Fruit fly (Drosophila melanogaster) whole organism, embryonic: ENCODE data around the gene CG3902.

ENCODE experiments used
- Bgb ChIP-seq: fragments of 200-800 bp; sonication (Bioruptor generic); IDR thresholded peaks from 2 replicates; pipeline ENCODE4 v1.3.6; 2022; ENCODE audit warnings: missing biosample characterization, missing genetic modification characterization; ENCODE audit not compliant: partially characterized antibody
- CG10321 ChIP-seq: fragments of 200-800 bp; sonication (Bioruptor generic); IDR thresholded peaks from 2 replicates; pipeline ENCODE4 v1.3.6; 2022; ENCODE audit warnings: missing biosample characterization, missing genetic modification characterization
- CG10979 ChIP-seq: fragments of 200-800 bp; sonication (Bioruptor generic); optimal IDR thresholded peaks from 2 replicates; lab custom pipeline; 2018; ENCODE audit warnings: missing biosample characterization, mild to moderate bottlenecking, missing genetic modification characterization, moderate library complexity
- CG13123 ChIP-seq: fragments of 200-800 bp; sonication (Bioruptor generic); optimal IDR thresholded peaks from 2 replicates; lab custom pipeline; 2016; ENCODE audit warnings: missing biosample characterization, missing genetic modification characterization
- CG15269 ChIP-seq: fragments of 200-800 bp; sonication (Bioruptor generic); optimal IDR thresholded peaks from 2 replicates; lab custom pipeline; 2018; ENCODE audit warnings: missing biosample characterization, mild to moderate bottlenecking, missing genetic modification characterization, moderate library complexity
- CG15479 ChIP-seq: fragments of 200-800 bp; sonication (Bioruptor generic); optimal IDR thresholded peaks from 3 replicates; lab custom pipeline; 2019; ENCODE audit warnings: missing biosample characterization, mild to moderate bottlenecking, missing genetic modification characterization, moderate library complexity
- CG15696 ChIP-seq: fragments of 200-800 bp; sonication (Bioruptor generic); optimal IDR thresholded peaks from 2 replicates; lab custom pipeline; 2019; ENCODE audit warnings: missing biosample characterization, mild to moderate bottlenecking, missing genetic modification characterization, moderate library complexity
- CG1602 ChIP-seq: fragments of 200-800 bp; sonication (Bioruptor generic); optimal IDR thresholded peaks from 3 replicates; lab custom pipeline; 2016; ENCODE audit warnings: missing biosample characterization, missing genetic modification characterization
- CG1603 ChIP-seq: fragments of 200-800 bp; sonication (Bioruptor generic); optimal IDR thresholded peaks from 2 replicates; lab custom pipeline; 2019; ENCODE audit warnings: missing biosample characterization, mild to moderate bottlenecking, missing genetic modification characterization, moderate library complexity
- CG18599 ChIP-seq: fragments of 200-800 bp; sonication (Bioruptor generic); optimal IDR thresholded peaks from 3 replicates; lab custom pipeline; 2017; ENCODE audit warnings: missing biosample characterization, missing genetic modification characterization, mild to moderate bottlenecking, moderate library complexity, missing genetic modification reagents
- CG3281 ChIP-seq: fragments of 200-800 bp; sonication (Bioruptor generic); optimal IDR thresholded peaks from 3 replicates; lab custom pipeline; 2017; ENCODE audit warnings: missing biosample characterization, mild to moderate bottlenecking, missing genetic modification characterization
- CG4820 ChIP-seq: fragments of 200-800 bp; sonication (Bioruptor generic); optimal IDR thresholded peaks from 3 replicates; lab custom pipeline; 2016; ENCODE audit warnings: missing biosample characterization, missing genetic modification characterization
- CG6854 ChIP-seq: fragments of 200-800 bp; sonication (Bioruptor generic); optimal IDR thresholded peaks from 3 replicates; lab custom pipeline; 2017; ENCODE audit warnings: missing biosample characterization, mild to moderate bottlenecking, missing genetic modification characterization
- CG7786 ChIP-seq: fragments of 200-800 bp; sonication (Bioruptor generic); optimal IDR thresholded peaks from 2 replicates; lab custom pipeline; 2016; ENCODE audit warnings: missing biosample characterization, missing genetic modification characterization
- CG9437 ChIP-seq: fragments of 200-800 bp; sonication (Bioruptor generic); optimal IDR thresholded peaks from 2 replicates; lab custom pipeline; 2018; ENCODE audit warnings: missing biosample characterization, mild to moderate bottlenecking, missing genetic modification characterization
- CG9609 ChIP-seq: fragments of 200-800 bp; sonication (Bioruptor generic); optimal IDR thresholded peaks from 3 replicates; lab custom pipeline; 2016; ENCODE audit warnings: missing biosample characterization, missing genetic modification characterization
- D ChIP-seq, 2 experiments: fragments of 200-800 bp in 1 of 2; fragments of >200 bp in 1 of 2; sonication (Bioruptor generic) in 1 of 2; optimal IDR thresholded peaks; 2 replicates in 1 of 2; 3 replicates in 1 of 2; lab custom pipeline; 2017; ENCODE audit warnings: mild to moderate bottlenecking in 1 of 2, missing biosample characterization in 1 of 2, missing genetic modification characterization in 1 of 2, missing genetic modification reagents in 1 of 2
- Dad ChIP-seq: fragments of 200-800 bp; sonication (Bioruptor generic); optimal IDR thresholded peaks from 3 replicates; lab custom pipeline; 2016; ENCODE audit warnings: missing biosample characterization, missing genetic modification characterization
- Dbx ChIP-seq: fragments of 200-800 bp; sonication (Bioruptor generic); IDR thresholded peaks from 3 replicates; pipeline ENCODE4 v1.3.6; 2022; ENCODE audit warnings: missing biosample characterization, missing genetic modification characterization
- Dip2 ChIP-seq: fragments of 200-800 bp; sonication (Bioruptor generic); IDR thresholded peaks from 2 replicates; pipeline ENCODE4 v1.3.6; 2022; ENCODE audit warnings: missing biosample characterization, missing genetic modification characterization
- Dp ChIP-seq: fragments of 200-800 bp; sonication (Bioruptor generic); optimal IDR thresholded peaks from 2 replicates; lab custom pipeline; 2018; ENCODE audit warnings: missing biosample characterization, mild to moderate bottlenecking, missing genetic modification characterization, moderate library complexity
- Elba2 ChIP-seq: fragments of 200-800 bp; sonication (Bioruptor generic); optimal IDR thresholded peaks from 3 replicates; lab custom pipeline; 2016; ENCODE audit warnings: missing biosample characterization, missing genetic modification characterization
- Hr51 ChIP-seq, 2 experiments: fragments of 200-800 bp; sonication (Bioruptor generic); optimal IDR thresholded peaks; 2 replicates in 1 of 2; 3 replicates in 1 of 2; lab custom pipeline; 2016 to 2018; ENCODE audit warnings: missing biosample characterization in 2 of 2, missing genetic modification characterization in 2 of 2, mild to moderate bottlenecking in 1 of 2, moderate library complexity in 1 of 2
- Kr ChIP-seq: fragments of 200-800 bp; sonication (Bioruptor generic); optimal IDR thresholded peaks from 2 replicates; lab custom pipeline; 2017; ENCODE audit warnings: missing biosample characterization, mild to moderate bottlenecking, missing genetic modification characterization
- Max ChIP-seq: fragments of 200-800 bp; sonication (Bioruptor generic); optimal IDR thresholded peaks from 2 replicates; lab custom pipeline; 2016; ENCODE audit warnings: missing biosample characterization, mild to moderate bottlenecking, missing genetic modification characterization
- Meics ChIP-seq: fragments of 200-800 bp; sonication (Bioruptor generic); optimal IDR thresholded peaks from 2 replicates; lab custom pipeline; 2017; ENCODE audit warnings: missing biosample characterization, mild to moderate bottlenecking, missing genetic modification characterization
- Mes4 ChIP-seq: fragments of 200-800 bp; sonication (Bioruptor generic); optimal IDR thresholded peaks from 2 replicates; lab custom pipeline; 2016; ENCODE audit warnings: missing biosample characterization, missing genetic modification characterization
- NFAT ChIP-seq: fragments of 200-800 bp; sonication (Bioruptor generic); IDR thresholded peaks from 2 replicates; pipeline ENCODE4 v1.3.6; 2022; ENCODE audit warnings: missing biosample characterization, missing genetic modification characterization
- Optix ChIP-seq: fragments of 200-800 bp; sonication (Bioruptor generic); IDR thresholded peaks from 3 replicates; pipeline ENCODE4 v1.3.6; 2022; ENCODE audit warnings: missing biosample characterization, missing genetic modification characterization
- ash1 ChIP-seq: fragments of 200-800 bp; sonication (Bioruptor generic); optimal IDR thresholded peaks from 2 replicates; lab custom pipeline; 2018; ENCODE audit warnings: missing biosample characterization, mild to moderate bottlenecking, missing genetic modification characterization
- cad ChIP-seq: fragments of >200 bp; optimal IDR thresholded peaks from 2 replicates; lab custom pipeline; 2017; ENCODE audit warnings: missing biosample characterization, missing genetic modification characterization
- chif ChIP-seq, 2 experiments: fragments of 200-800 bp; sonication (Bioruptor generic); optimal IDR thresholded peaks; 3 replicates each; lab custom pipeline; 2016; ENCODE audit warnings: missing biosample characterization in 2 of 2, missing genetic modification characterization in 2 of 2
- crc ChIP-seq: fragments of 200-800 bp; sonication (Bioruptor generic); optimal IDR thresholded peaks from 2 replicates; lab custom pipeline; 2016; ENCODE audit warnings: missing biosample characterization, missing genetic modification characterization
- da ChIP-seq: fragments of 200-800 bp; sonication (Bioruptor generic); optimal IDR thresholded peaks from 2 replicates; lab custom pipeline; 2016; ENCODE audit warnings: missing biosample characterization, missing genetic modification characterization
- dpn ChIP-seq, 2 experiments: fragments of 200-800 bp; sonication (Bioruptor generic); optimal IDR thresholded peaks; 3 replicates each; lab custom pipeline; 2016; ENCODE audit warnings: missing biosample characterization in 2 of 2, missing genetic modification characterization in 2 of 2
- esg ChIP-seq: fragments of 200-800 bp; sonication (Bioruptor generic); conservative IDR thresholded peaks from 2 replicates; pipeline ENCODE4 v1.3.6; 2022; ENCODE audit warnings: missing biosample characterization, missing genetic modification characterization
- eve ChIP-seq, 2 experiments: fragments of >200 bp; optimal IDR thresholded peaks; 2 replicates each; lab custom pipeline; 2017; ENCODE audit warnings: missing biosample characterization in 2 of 2, missing genetic modification characterization in 2 of 2
- gt ChIP-seq: fragments of 200-800 bp; sonication (Bioruptor generic); IDR thresholded peaks from 2 replicates; pipeline ENCODE4 v1.3.6; 2022; ENCODE audit warnings: missing biosample characterization, missing genetic modification characterization
- h ChIP-seq: fragments of >200 bp; optimal IDR thresholded peaks from 2 replicates; lab custom pipeline; 2017
- hth ChIP-seq: fragments of >200 bp; optimal IDR thresholded peaks from 2 replicates; lab custom pipeline; 2017; ENCODE audit warnings: inconsistent platforms
- insv ChIP-seq, 2 experiments: fragments of 200-800 bp; sonication (Bioruptor generic); optimal IDR thresholded peaks; 3 replicates each; lab custom pipeline; 2016 to 2018; ENCODE audit warnings: missing biosample characterization in 2 of 2, missing genetic modification characterization in 2 of 2
- org-1 ChIP-seq: fragments of 200-800 bp; sonication (Bioruptor generic); optimal IDR thresholded peaks from 2 replicates; lab custom pipeline; 2017; ENCODE audit warnings: missing biosample characterization, missing genetic modification characterization
- p53 ChIP-seq: fragments of 200-800 bp; sonication (Bioruptor generic); optimal IDR thresholded peaks from 2 replicates; lab custom pipeline; 2016; ENCODE audit warnings: missing biosample characterization, missing genetic modification characterization
- pros ChIP-seq: fragments of 200-800 bp; sonication (Bioruptor generic); optimal IDR thresholded peaks from 3 replicates; lab custom pipeline; 2019; ENCODE audit warnings: missing biosample characterization, mild to moderate bottlenecking, missing genetic modification characterization, moderate library complexity
- salm ChIP-seq: fragments of 200-800 bp; sonication (Bioruptor generic); optimal IDR thresholded peaks from 2 replicates; lab custom pipeline; 2018; ENCODE audit warnings: missing biosample characterization, mild to moderate bottlenecking, missing genetic modification characterization
- sd ChIP-seq: fragments of 200-800 bp; sonication (Bioruptor generic); optimal IDR thresholded peaks from 3 replicates; lab custom pipeline; 2018; ENCODE audit warnings: missing biosample characterization, mild to moderate bottlenecking, missing genetic modification characterization, moderate library complexity
- sim ChIP-seq: fragments of 200-800 bp; sonication (Bioruptor generic); IDR thresholded peaks from 2 replicates; pipeline ENCODE4 v1.3.6; 2022; ENCODE audit warnings: missing biosample characterization, missing genetic modification characterization
- so ChIP-seq: fragments of 200-800 bp; sonication (Bioruptor generic); IDR thresholded peaks from 3 replicates; pipeline ENCODE4 v1.3.6; 2022; ENCODE audit warnings: missing biosample characterization, missing genetic modification characterization
- sqz ChIP-seq: fragments of 200-800 bp; sonication (Bioruptor generic); optimal IDR thresholded peaks from 3 replicates; lab custom pipeline; 2018; ENCODE audit warnings: missing biosample characterization, mild to moderate bottlenecking, missing genetic modification characterization
- twi ChIP-seq: fragments of 200-800 bp; optimal IDR thresholded peaks from 2 replicates; lab custom pipeline; 2019; ENCODE audit warnings: missing biosample characterization, mild to moderate bottlenecking, missing genetic modification characterization, moderate library complexity
- zen ChIP-seq: fragments of 200-800 bp; sonication (Bioruptor generic); optimal IDR thresholded peaks from 3 replicates; lab custom pipeline; 2018; ENCODE audit warnings: missing biosample characterization, mild to moderate bottlenecking, missing genetic modification characterization, moderate library complexity

The CG3902 gene

DNA sequence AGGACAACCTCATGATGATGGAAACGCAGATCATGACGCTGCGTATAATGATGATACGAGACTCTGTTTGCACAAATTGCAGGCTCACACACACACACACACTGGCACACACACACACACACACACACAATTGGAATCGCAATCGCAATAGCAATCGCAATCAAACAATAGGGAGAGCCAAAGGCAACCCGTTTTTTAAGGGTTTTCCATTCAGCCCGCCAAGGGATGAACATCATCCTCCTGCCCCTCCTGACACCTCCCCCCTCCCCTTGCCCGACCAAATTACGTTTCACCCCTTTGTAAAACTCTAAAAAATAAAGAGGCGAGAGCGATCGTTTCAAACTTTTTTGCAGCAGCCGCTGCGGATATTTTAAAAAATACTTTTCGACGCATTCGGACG is 45.9 kb downstream of the CG3902 start (continued):
- TF ChIP-seq D (optimal IDR thresholded peaks at IDR 0.05; lab: Kevin White, UChicago), result no peak
- peak; percentile 32 for TF ChIP-seq D (GFP tag; optimal IDR thresholded peaks at IDR 0.05; lab: Kevin White, UChicago)
- no peak for TF ChIP-seq CG13123 (GFP tag; lab: Kevin White, UChicago)
- no peak for TF ChIP-seq CG9437 (GFP tag; lab: Kevin White, UChicago)
- TF ChIP-seq Mes4 (GFP tag; lab: Kevin White, UChicago), result no peak
- peak; percentile 25 for TF ChIP-seq sqz (GFP tag; lab: Kevin White, UChicago)
- TF ChIP-seq CG10321 (GFP tag; lab: Robert Waterston, UW), result no peak
- TF ChIP-seq CG15696, result no peak
- no peak for TF ChIP-seq Dbx
- TF ChIP-seq insv (GFP tag; optimal IDR thresholded peaks at IDR 0.05; lab: Kevin White, UChicago), result no peak
- TF ChIP-seq CG10979 (tag; lab: Kevin White, UChicago), result no peak
- TF ChIP-seq Elba2 (GFP tag; lab: Kevin White, UChicago), result no peak
- TF ChIP-seq NFAT (GFP tag; lab: Robert Waterston, UW), result no peak
- TF ChIP-seq crc (GFP tag; lab: Kevin White, UChicago), result no peak
- TF ChIP-seq CG9609 (GFP tag; lab: Kevin White, UChicago), result no peak
- no peak for TF ChIP-seq da (GFP tag; lab: Kevin White, UChicago)
- TF ChIP-seq p53 (GFP tag; lab: Kevin White, UChicago), result no peak
- TF ChIP-seq Optix (GFP tag; lab: Robert Waterston, UW), result no peak
- no peak for TF ChIP-seq salm

DNA sequence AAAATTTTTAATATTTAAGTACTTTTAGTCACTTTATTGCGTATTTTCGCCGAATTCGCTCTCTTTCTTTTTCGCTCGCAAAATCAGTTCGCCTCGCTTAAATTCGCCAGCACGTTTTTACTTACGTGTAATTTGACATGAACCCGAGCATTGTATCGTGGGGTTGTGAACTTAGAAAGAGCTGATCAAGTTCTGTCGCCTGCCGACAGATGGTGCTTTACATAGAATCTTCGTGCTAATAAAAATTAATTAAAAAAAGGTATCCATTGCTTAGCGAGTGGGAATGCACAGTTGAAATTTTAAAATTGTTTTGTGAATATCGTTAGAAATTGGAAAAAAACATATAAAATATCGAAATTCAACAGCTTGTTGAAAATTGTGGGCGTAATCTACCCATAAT is 49.7 kb downstream of the CG3902 start:
- TF ChIP-seq hth (lab: Kevin White, UChicago) (no peak), CG6854 (GFP tag; lab: Kevin White, UChicago) (peak; percentile 65), org-1 (GFP tag; lab: Kevin White, UChicago) (peak; percentile 30), cad (GFP tag; lab: Kevin White, UChicago) (no peak), CG1603 (peak; percentile 78), eve (GFP tag; optimal IDR thresholded peaks at IDR 0.05; lab: Kevin White, UChicago) (peak in 1 of 2 experiments; percentile 64), esg (GFP tag; lab: Robert Waterston, UW) (no peak), chif (GFP tag; optimal IDR thresholded peaks at IDR 0.05; lab: Kevin White, UChicago) (peak; percentile 59 to 84), Kr (GFP tag; lab: Kevin White, UChicago) (no peak), CG15269 (tag; lab: Kevin White, UChicago) (no peak), CG3281 (peak; percentile 54), Dad (peak; percentile 70), Meics (peak; percentile 77), zen (tag; lab: Kevin White, UChicago) (peak; percentile 81), h (lab: Kevin White, UChicago) (no peak), Max (GFP tag; lab: Kevin White, UChicago) (peak; percentile 61), ash1 (GFP tag; lab: Kevin White, UChicago) (peak; percentile 21), CG4820 (GFP tag; lab: Kevin White, UChicago) (peak; percentile 40), twi (tag; lab: Kevin White, UChicago) (peak; percentile 17), CG18599 (no peak), dpn (GFP tag; optimal IDR thresholded peaks at IDR 0.05; lab: Kevin White, UChicago) (peak; percentile 72 to 75), gt (GFP tag; lab: Robert Waterston, UW) (no peak), CG1602 (peak; percentile 21), so (GFP tag; lab: Robert Waterston, UW) (no peak), CG15479 (no peak), CG7786 (peak; percentile 49), Dp (GFP tag; lab: Kevin White, UChicago) (peak; percentile 12), pros (GFP tag; lab: Kevin White, UChicago) (no peak), sim (GFP tag; lab: Robert Waterston, UW) (no peak), Hr51 (GFP tag; optimal IDR thresholded peaks at IDR 0.05; lab: Kevin White, UChicago) (peak in 1 of 2 experiments; percentile 77), sd (no peak), Dip2 (GFP tag; lab: Robert Waterston, UW) (no peak), Dbx (no peak), Bgb (GFP tag; lab: Robert Waterston, UW) (peak; percentile 81), p53 (GFP tag; lab: Kevin White, UChicago) (peak; percentile 48)
